Fruit fly (Drosophila melanogaster) whole organism, embryonic: ENCODE data around the gene LManV.

Experiments used
- CG10274 ChIP-seq: fragments of 200-800 bp; sonication (Bioruptor generic); optimal IDR thresholded peaks from 3 replicates; lab custom pipeline; 2017; ENCODE audit warnings: missing biosample characterization, mild to moderate bottlenecking, missing genetic modification characterization
- CG11093 ChIP-seq: fragments of 200-800 bp; sonication (Bioruptor generic); IDR thresholded peaks from 3 replicates; pipeline ENCODE4 v1.3.6; 2022; ENCODE audit warnings: missing biosample characterization, missing genetic modification characterization
- CG13287 ChIP-seq: fragments of 200-800 bp; sonication (Bioruptor generic); IDR thresholded peaks from 2 replicates; pipeline ENCODE4 v1.3.6; 2022; ENCODE audit warnings: missing biosample characterization, missing genetic modification characterization; ENCODE audit not compliant: partially characterized antibody
- CG13775 ChIP-seq: fragments of 200-800 bp; sonication (Bioruptor generic); optimal IDR thresholded peaks from 3 replicates; lab custom pipeline; 2017; ENCODE audit warnings: missing biosample characterization, mild to moderate bottlenecking, missing genetic modification characterization
- CG17385 ChIP-seq: fragments of 200-800 bp; sonication (Bioruptor generic); optimal IDR thresholded peaks from 3 replicates; lab custom pipeline; 2018; ENCODE audit warnings: missing biosample characterization, mild to moderate bottlenecking, missing genetic modification characterization
- CG18476 ChIP-seq: fragments of 200-800 bp; sonication (Bioruptor generic); optimal IDR thresholded peaks from 2 replicates; lab custom pipeline; 2016; ENCODE audit warnings: missing biosample characterization, mild to moderate bottlenecking, missing genetic modification characterization
- CG2202 ChIP-seq: fragments of 200-800 bp; sonication (Bioruptor generic); optimal IDR thresholded peaks from 2 replicates; lab custom pipeline; 2018; ENCODE audit warnings: missing biosample characterization, mild to moderate bottlenecking, missing genetic modification characterization
- CG31441 ChIP-seq: fragments of 200-800 bp; sonication (Bioruptor generic); IDR thresholded peaks from 2 replicates; pipeline ENCODE4 v1.3.6; 2022; ENCODE audit warnings: missing biosample characterization, missing genetic modification characterization
- CG3281 ChIP-seq: fragments of 200-800 bp; sonication (Bioruptor generic); optimal IDR thresholded peaks from 3 replicates; lab custom pipeline; 2017; ENCODE audit warnings: missing biosample characterization, mild to moderate bottlenecking, missing genetic modification characterization
- CG4404 ChIP-seq: fragments of 200-800 bp; sonication (Bioruptor generic); IDR thresholded peaks from 2 replicates; pipeline ENCODE4 v1.3.6; 2022; ENCODE audit warnings: missing biosample characterization, missing genetic modification characterization
- CG6254 ChIP-seq: fragments of 200-800 bp; sonication (Bioruptor generic); optimal IDR thresholded peaks from 3 replicates; lab custom pipeline; 2017; ENCODE audit warnings: mild to moderate bottlenecking, missing biosample characterization, missing genetic modification reagents, missing genetic modification characterization
- CG6689 ChIP-seq: fragments of 200-800 bp; sonication (Bioruptor generic); IDR thresholded peaks from 2 replicates; pipeline ENCODE4 v1.3.6; 2022; ENCODE audit warnings: missing biosample characterization, missing genetic modification characterization
- CG8388 ChIP-seq: fragments of 200-800 bp; sonication (Bioruptor generic); optimal IDR thresholded peaks from 2 replicates; lab custom pipeline; 2019; ENCODE audit warnings: missing biosample characterization, mild to moderate bottlenecking, missing genetic modification characterization, moderate library complexity
- CG9727 ChIP-seq: fragments of 200-800 bp; sonication (Bioruptor generic); optimal IDR thresholded peaks from 3 replicates; lab custom pipeline; 2017; ENCODE audit warnings: missing biosample characterization, mild to moderate bottlenecking, missing genetic modification characterization
- CG9797 ChIP-seq: fragments of 200-800 bp; sonication (Bioruptor generic); optimal IDR thresholded peaks from 3 replicates; lab custom pipeline; 2018; ENCODE audit warnings: missing biosample characterization, mild to moderate bottlenecking, missing genetic modification characterization
- Dbx ChIP-seq: fragments of 200-800 bp; sonication (Bioruptor generic); IDR thresholded peaks from 3 replicates; pipeline ENCODE4 v1.3.6; 2022; ENCODE audit warnings: missing biosample characterization, missing genetic modification characterization
- H2.0 ChIP-seq: fragments of 200-800 bp; sonication (Bioruptor generic); IDR thresholded peaks from 2 replicates; pipeline ENCODE4 v1.3.6; 2022; ENCODE audit warnings: missing biosample characterization, missing genetic modification characterization
- HLH3B ChIP-seq: fragments of 200-800 bp; sonication (Bioruptor generic); IDR thresholded peaks from 2 replicates; pipeline ENCODE4 v1.3.6; 2022; ENCODE audit warnings: missing biosample characterization, missing genetic modification characterization
- Nf-YB ChIP-seq: fragments of 200-800 bp; sonication (Bioruptor generic); optimal IDR thresholded peaks from 3 replicates; lab custom pipeline; 2019; ENCODE audit warnings: missing biosample characterization, mild to moderate bottlenecking, missing genetic modification characterization, moderate library complexity
- Nf-YC ChIP-seq: fragments of 200-800 bp; optimal IDR thresholded peaks from 3 replicates; lab custom pipeline; 2019; ENCODE audit warnings: missing biosample characterization, mild to moderate bottlenecking, missing genetic modification characterization, moderate library complexity
- Oaz ChIP-seq: fragments of 200-800 bp; sonication (Bioruptor generic); IDR thresholded peaks from 2 replicates; pipeline ENCODE4 v1.3.6; 2022; ENCODE audit warnings: missing biosample characterization, missing genetic modification characterization
- Xbp1 ChIP-seq: fragments of 200-800 bp; sonication (Bioruptor generic); optimal IDR thresholded peaks from 3 replicates; lab custom pipeline; 2016; ENCODE audit warnings: missing biosample characterization, mild to moderate bottlenecking, missing genetic modification characterization
- bowl ChIP-seq: fragments of 200-800 bp; sonication (Bioruptor generic); IDR thresholded peaks from 2 replicates; pipeline ENCODE4 v1.3.6; 2022; ENCODE audit warnings: missing biosample characterization, missing genetic modification characterization
- ci ChIP-seq: fragments of 200-800 bp; sonication (Bioruptor generic); IDR thresholded peaks from 3 replicates; pipeline ENCODE4 v1.3.6; 2022; ENCODE audit warnings: missing biosample characterization, missing genetic modification characterization
- croc ChIP-seq: fragments of 200-800 bp; sonication (Bioruptor generic); conservative IDR thresholded peaks from 3 replicates; pipeline ENCODE4 v1.3.6; 2022; ENCODE audit warnings: missing biosample characterization, missing genetic modification characterization
- crol ChIP-seq: fragments of 200-800 bp; sonication (Bioruptor generic); IDR thresholded peaks from 2 replicates; pipeline ENCODE4 v1.3.6; 2022; ENCODE audit warnings: missing biosample characterization, missing genetic modification characterization
- dmrt99B ChIP-seq: fragments of 200-800 bp; sonication (Bioruptor generic); optimal IDR thresholded peaks from 2 replicates; lab custom pipeline; 2018; ENCODE audit warnings: missing biosample characterization, mild to moderate bottlenecking, missing genetic modification characterization, moderate library complexity
- fd102C ChIP-seq: fragments of 200-800 bp; sonication (Bioruptor generic); optimal IDR thresholded peaks from 2 replicates; lab custom pipeline; 2018; ENCODE audit warnings: missing biosample characterization, mild to moderate bottlenecking, missing genetic modification characterization, moderate library complexity
- fd96Cb ChIP-seq: fragments of 200-800 bp; sonication (Bioruptor generic); optimal IDR thresholded peaks from 2 replicates; lab custom pipeline; 2018; ENCODE audit warnings: missing biosample characterization, mild to moderate bottlenecking, missing genetic modification characterization, moderate library complexity
- gcm2 ChIP-seq: fragments of 200-800 bp; sonication (Bioruptor generic); optimal IDR thresholded peaks from 2 replicates; lab custom pipeline; 2016; ENCODE audit warnings: missing biosample characterization, missing genetic modification characterization
- grau ChIP-seq: fragments of 200-800 bp; optimal IDR thresholded peaks from 3 replicates; lab custom pipeline; 2019; ENCODE audit warnings: missing biosample characterization, mild to moderate bottlenecking, missing genetic modification characterization, moderate library complexity
- gro ChIP-seq: fragments of 200-800 bp; sonication (Bioruptor generic); optimal IDR thresholded peaks from 2 replicates; lab custom pipeline; 2016; ENCODE audit warnings: missing biosample characterization, missing genetic modification characterization
- gsb-n ChIP-seq: fragments of 200-800 bp; sonication (Bioruptor generic); optimal IDR thresholded peaks from 3 replicates; lab custom pipeline; 2018; ENCODE audit warnings: missing biosample characterization, mild to moderate bottlenecking, missing genetic modification characterization
- hth ChIP-seq: fragments of >200 bp; optimal IDR thresholded peaks from 2 replicates; lab custom pipeline; 2017; ENCODE audit warnings: inconsistent platforms
- lola ChIP-seq, 3 experiments: fragments of >200 bp in 2 of 3; fragments of 200-800 bp in 1 of 3; sonication (Bioruptor generic) in 1 of 3; optimal IDR thresholded peaks; 2 replicates each; lab custom pipeline; 2017 to 2019; ENCODE audit warnings: missing biosample characterization in 3 of 3, missing genetic modification characterization in 3 of 3, mild to moderate bottlenecking in 1 of 3, moderate library complexity in 1 of 3
- phol ChIP-seq: fragments of 200-800 bp; sonication (Bioruptor generic); optimal IDR thresholded peaks from 3 replicates; lab custom pipeline; 2018; ENCODE audit warnings: missing biosample characterization, mild to moderate bottlenecking, missing genetic modification characterization, moderate library complexity
- prd ChIP-seq, 3 experiments: fragments of >200 bp in 2 of 3; fragments of 200-800 bp in 1 of 3; sonication (Bioruptor generic) in 1 of 3; optimal IDR thresholded peaks in 2 of 3; IDR thresholded peaks in 1 of 3; 2 replicates in 2 of 3; 3 replicates in 1 of 3; pipeline versions ENCODE4 v1.3.6 to Lab custom; 2017 to 2022; ENCODE audit warnings: missing biosample characterization in 1 of 3, missing genetic modification characterization in 1 of 3
- sens ChIP-seq: fragments of 200-800 bp; sonication (Bioruptor generic); peaks from one replicate; lab custom pipeline; 2016; ENCODE audit warnings: missing biosample characterization, missing genetic modification characterization
- seq ChIP-seq: fragments of 200-800 bp; sonication (Bioruptor generic); IDR thresholded peaks from 2 replicates; pipeline ENCODE4 v1.3.6; 2022; ENCODE audit warnings: missing biosample characterization, missing genetic modification characterization
- sna ChIP-seq: fragments of 200-800 bp; sonication (Bioruptor generic); IDR thresholded peaks from 2 replicates; pipeline ENCODE4 v1.3.6; 2022; ENCODE audit warnings: missing biosample characterization, missing genetic modification characterization; ENCODE audit not compliant: partially characterized antibody
- so ChIP-seq: fragments of 200-800 bp; sonication (Bioruptor generic); IDR thresholded peaks from 3 replicates; pipeline ENCODE4 v1.3.6; 2022; ENCODE audit warnings: missing biosample characterization, missing genetic modification characterization
- twi ChIP-seq: fragments of 200-800 bp; optimal IDR thresholded peaks from 2 replicates; lab custom pipeline; 2019; ENCODE audit warnings: missing biosample characterization, mild to moderate bottlenecking, missing genetic modification characterization, moderate library complexity
- unpg ChIP-seq: fragments of 200-800 bp; sonication (Bioruptor generic); optimal IDR thresholded peaks from 3 replicates; lab custom pipeline; 2018; ENCODE audit warnings: missing biosample characterization, mild to moderate bottlenecking, missing genetic modification characterization, moderate library complexity
- wdn ChIP-seq: fragments of 200-800 bp; sonication (Bioruptor generic); IDR thresholded peaks from 2 replicates; pipeline ENCODE4 v1.3.6; 2022; ENCODE audit warnings: missing biosample characterization, missing genetic modification characterization
- wek ChIP-seq: fragments of 200-800 bp; sonication (Bioruptor generic); optimal IDR thresholded peaks from 3 replicates; lab custom pipeline; 2018; ENCODE audit warnings: missing biosample characterization, mild to moderate bottlenecking, missing genetic modification characterization, moderate library complexity
- zen ChIP-seq: fragments of 200-800 bp; sonication (Bioruptor generic); optimal IDR thresholded peaks from 3 replicates; lab custom pipeline; 2018; ENCODE audit warnings: missing biosample characterization, mild to moderate bottlenecking, missing genetic modification characterization, moderate library complexity

LManV gene

dm6 chr2L:8799009-8799408, 22.9 kb upstream of the LManV start (continued):
- TF ChIP-seq gcm2 (GFP tag; lab: Kevin White, UChicago) (no peak), Oaz (GFP tag; lab: Robert Waterston, UW) (no peak), Nf-YB (peak; percentile 91), CG4404 (GFP tag; lab: Robert Waterston, UW) (no peak), CG9797 (GFP tag; lab: Kevin White, UChicago) (no peak), CG18476 (GFP tag; lab: Kevin White, UChicago) (no peak), fd102C (GFP tag; lab: Kevin White, UChicago) (no peak), Dbx (GFP tag; lab: Robert Waterston, UW) (no peak)

DNA sequence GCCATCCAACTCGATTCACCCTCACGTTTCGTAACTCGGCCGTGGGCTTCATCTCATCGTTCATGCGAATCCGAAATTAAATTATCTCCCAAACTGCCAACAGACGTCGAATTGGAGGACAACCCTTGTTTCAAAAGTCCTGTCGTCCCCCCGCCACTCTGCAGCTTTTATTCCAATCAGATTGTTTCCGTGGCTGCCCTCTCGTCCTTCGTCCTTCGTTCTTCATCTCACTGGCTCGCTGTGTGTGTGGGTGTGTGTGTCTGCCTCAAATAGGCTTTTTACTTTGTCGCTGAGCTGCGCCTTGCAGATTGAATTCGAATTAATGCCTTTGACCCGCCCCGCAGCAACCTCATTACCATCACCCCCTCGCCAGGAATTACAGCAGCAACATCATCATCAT, 18.1 kb upstream of the LManV start:
- no peak for TF ChIP-seq sna (GFP tag; lab: Robert Waterston, UW)
- TF ChIP-seq crol (GFP tag; lab: Robert Waterston, UW): no peak
- TF ChIP-seq gro (GFP tag; lab: Kevin White, UChicago): no peak
- TF ChIP-seq hth (lab: Kevin White, UChicago): no peak
- no peak for TF ChIP-seq CG13287
- peak; percentile 61 for TF ChIP-seq Nf-YC
- no peak for TF ChIP-seq wek
- peak; percentile 67 for TF ChIP-seq Nf-YB

DNA sequence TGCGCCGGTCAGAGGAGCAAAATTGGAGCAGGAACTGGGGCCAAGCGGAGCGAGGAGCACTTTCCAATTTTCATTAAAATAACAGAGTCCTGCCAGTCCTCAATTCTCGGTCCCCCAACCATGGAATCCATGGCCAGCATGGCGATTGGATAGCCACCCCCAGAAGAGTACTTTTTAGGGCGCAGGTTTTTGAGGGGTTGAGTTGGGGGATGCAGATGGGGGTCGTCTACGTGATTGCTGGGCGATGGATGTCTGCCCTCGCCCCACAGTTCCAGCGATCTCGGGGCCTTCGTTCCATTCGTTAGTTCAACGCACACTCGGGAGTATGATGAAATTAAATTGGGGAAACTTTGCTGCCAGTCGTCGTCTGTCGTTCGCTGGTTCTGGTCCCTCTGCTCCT, 15.6 kb upstream of the LManV start:
- TF ChIP-seq CG10274 (GFP tag; lab: Kevin White, UChicago): no peak
- TF ChIP-seq seq (GFP tag; lab: Robert Waterston, UW): 0 out of 2 replicates have a peak, but pooled peaks have one; percentile 23
- TF ChIP-seq Nf-YB: peak; percentile 62
- TF ChIP-seq sens (GFP tag; lab: Kevin White, UChicago): no peak
- TF ChIP-seq H2.0 (GFP tag; lab: Robert Waterston, UW): no peak
- no peak for TF ChIP-seq bowl (GFP tag; lab: Robert Waterston, UW)
- TF ChIP-seq wdn (GFP tag; lab: Robert Waterston, UW): no peak
- peak; percentile 71 for TF ChIP-seq Nf-YC
- TF ChIP-seq, all 482 proteins: peak for 3

DNA sequence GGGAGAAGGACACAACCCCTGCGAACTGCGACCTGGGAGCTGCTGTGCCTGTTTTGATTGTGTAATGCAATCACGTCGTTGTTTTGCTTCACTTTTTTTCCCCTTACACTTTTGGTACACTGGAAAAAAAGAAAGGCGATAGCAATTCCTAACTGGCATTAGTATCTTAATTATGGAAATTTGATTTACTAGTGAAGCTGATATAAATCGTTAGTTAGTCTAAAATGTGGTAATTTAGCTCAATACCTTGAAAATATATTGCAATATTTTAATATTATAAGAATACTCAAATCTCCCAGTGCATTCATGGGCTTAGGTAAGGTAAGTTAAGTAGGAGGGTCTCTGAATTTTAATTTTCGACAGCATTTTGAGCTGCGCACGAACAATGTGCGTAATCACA, 11.5 kb upstream of the LManV start:
- TF ChIP-seq CG13775 (GFP tag; lab: Kevin White, UChicago): peak; percentile 6
- TF ChIP-seq HLH3B (GFP tag; lab: Robert Waterston, UW): 0 out of 2 replicates have a peak, but pooled peaks have one; percentile 29
- TF ChIP-seq CG6689 (GFP tag; lab: Robert Waterston, UW): peak; percentile 25; the same call in 1 of the 2 replicates
- peak; percentile 42 for TF ChIP-seq unpg (GFP tag; lab: Kevin White, UChicago)
- TF ChIP-seq CG9727 (GFP tag; lab: Kevin White, UChicago): peak; percentile 41
- TF ChIP-seq lola (GFP tag; optimal IDR thresholded peaks at IDR 0.05; lab: Kevin White, UChicago): peak in 1 of 3 experiments; percentile 47
- no peak for TF ChIP-seq CG11093 (GFP tag; lab: Robert Waterston, UW)
- no peak for TF ChIP-seq prd (optimal IDR thresholded peaks at IDR 0.05; lab: Kevin White, UChicago)
- peak; percentile 45; the same call in 1 of the 3 replicates for TF ChIP-seq prd (GFP tag; IDR thresholded peaks at IDR 0.05; lab: Robert Waterston, UW)
- peak; percentile 43 for TF ChIP-seq dmrt99B (tag; lab: Kevin White, UChicago)
- peak; percentile 14 for TF ChIP-seq gsb-n (tag; lab: Kevin White, UChicago)
- TF ChIP-seq twi (tag; lab: Kevin White, UChicago): no peak
- TF ChIP-seq ci (GFP tag; lab: Robert Waterston, UW): peak; percentile 59; the same call in 2 of the 3 replicates
- peak; percentile 7 for TF ChIP-seq CG6254 (GFP tag; lab: Kevin White, UChicago)
- no peak; the same call in 2 of the 3 replicates for TF ChIP-seq croc (GFP tag; lab: Robert Waterston, UW)
- TF ChIP-seq CG2202 (tag; lab: Kevin White, UChicago): peak; percentile 10
- TF ChIP-seq Xbp1 (GFP tag; lab: Kevin White, UChicago): peak; percentile 5
- TF ChIP-seq phol (tag; lab: Kevin White, UChicago): peak; percentile 46
- peak; percentile 31 for TF ChIP-seq fd96Cb (tag; lab: Kevin White, UChicago)
- peak; percentile 37 for TF ChIP-seq CG8388 (GFP tag; lab: Kevin White, UChicago)
- no peak for TF ChIP-seq CG3281 (GFP tag; lab: Kevin White, UChicago)
- TF ChIP-seq zen (tag; lab: Kevin White, UChicago): no peak
- TF ChIP-seq so: no peak
- TF ChIP-seq CG17385: peak; percentile 7
- peak; percentile 42 for TF ChIP-seq grau (tag; lab: Kevin White, UChicago)
- TF ChIP-seq CG31441 (GFP tag; lab: Robert Waterston, UW): peak; percentile 46; the same call in 1 of the 2 replicates
